Worm (Caenorhabditis elegans) whole organism, mixed stage, embryonic: ENCODE results near the gene Y113G7A.12.

Experiments
- elt-3 ChIP-seq: fragments of 150-350 bp; optimal IDR thresholded peaks from 2 replicates; lab custom pipeline; 2014; ENCODE audit warnings: missing biosample characterization, missing genetic modification characterization
- flh-1 ChIP-seq: fragments of 200-800 bp; sonication (Bioruptor generic); optimal IDR thresholded peaks from 2 replicates; lab custom pipeline; 2018; ENCODE audit warnings: mild to moderate bottlenecking, missing genetic modification characterization, moderate library complexity, missing compliant biosample characterization
- mab-5 ChIP-seq: fragments of 150-350 bp; optimal IDR thresholded peaks from 2 replicates; lab custom pipeline; 2014; ENCODE audit warnings: missing biosample characterization, missing genetic modification characterization
- nhr-28 ChIP-seq: fragments of 150-350 bp; optimal IDR thresholded peaks from 2 replicates; lab custom pipeline; 2014; ENCODE audit warnings: missing biosample characterization, missing genetic modification characterization
- snpc-4 ChIP-seq: fragments of 150-350 bp; optimal IDR thresholded peaks from 2 replicates; lab custom pipeline; 2014; ENCODE audit warnings: missing biosample characterization, missing genetic modification characterization
- sptf-1 ChIP-seq: sonication (generic microtip); optimal IDR thresholded peaks from 2 replicates; lab custom pipeline; 2017; ENCODE audit warnings: mild to moderate bottlenecking, missing genetic modification characterization, moderate library complexity, missing compliant biosample characterization
- ztf-11 ChIP-seq: fragments of 150-350 bp; optimal IDR thresholded peaks from 2 replicates; lab custom pipeline; 2014; ENCODE audit warnings: missing biosample characterization, missing genetic modification characterization

- TF ChIP-seq mab-5 (tag; lab: Kevin White, UChicago) (no peak), sptf-1 (tag; lab: Kevin White, UChicago) (no peak), ztf-11 (tag; lab: Kevin White, UChicago) (no peak), flh-1 (GFP tag; lab: Kevin White, UChicago) (no peak), snpc-4 (tag; lab: Kevin White, UChicago) (no peak), elt-3 (tag; lab: Kevin White, UChicago) (no peak), nhr-28 (tag; lab: Kevin White, UChicago) (no peak)
Measured at ce11 chrV:20196671-20197070, 54.3 kb downstream of the Y113G7A.12 start, which contains the start of gene ftr-1.
